Worm (Caenorhabditis elegans) whole organism, late embryonic: ENCODE data around the gene dpy-31.

Experiments used
- C38D4.7 ChIP-seq: fragments of 200-800 bp; sonication (Bioruptor generic); optimal IDR thresholded peaks from 2 replicates; lab custom pipeline; 2018; ENCODE audit warnings: mild to moderate bottlenecking, missing genetic modification characterization, moderate library complexity, missing compliant biosample characterization
- K02D7.2 ChIP-seq: sonication (generic microtip); optimal IDR thresholded peaks from 2 replicates; lab custom pipeline; 2017; ENCODE audit warnings: mild to moderate bottlenecking, missing genetic modification characterization, missing compliant biosample characterization
- K09A11.1 ChIP-seq: sonication (generic microtip); optimal IDR thresholded peaks from 2 replicates; lab custom pipeline; 2017; ENCODE audit warnings: antibody characterized with exemption, mild to moderate bottlenecking, missing genetic modification characterization, missing compliant biosample characterization; ENCODE audit not compliant: insufficient read depth
- T23F11.4 ChIP-seq: fragments of 200-800 bp; sonication (Bioruptor generic); optimal IDR thresholded peaks from 2 replicates; lab custom pipeline; 2018; ENCODE audit warnings: mild to moderate bottlenecking, missing genetic modification characterization, missing compliant biosample characterization
- ama-1 ChIP-seq: fragments of 150-350 bp; optimal IDR thresholded peaks from 2 replicates; lab custom pipeline; 2014
- ceh-14 ChIP-seq: sonication (generic microtip); optimal IDR thresholded peaks from 2 replicates; lab custom pipeline; 2016; ENCODE audit warnings: missing genotype, missing genetic modification characterization, missing compliant biosample characterization
- ceh-18 ChIP-seq: sonication (generic microtip); optimal IDR thresholded peaks from 2 replicates; lab custom pipeline; 2016; ENCODE audit warnings: missing genetic modification characterization, missing compliant biosample characterization
- ceh-34 ChIP-seq: sonication (generic microtip); optimal IDR thresholded peaks from 2 replicates; lab custom pipeline; 2016; ENCODE audit warnings: mild to moderate bottlenecking, missing genetic modification characterization, missing compliant biosample characterization
- ceh-45 ChIP-seq: fragments of 200-800 bp; sonication (Bioruptor generic); IDR thresholded peaks from 2 replicates; pipeline ENCODE4 v1.3.6; 2022; ENCODE audit warnings: missing genetic modification reagents, missing genetic modification characterization, missing compliant biosample characterization
- ceh-48 ChIP-seq: sonication (generic microtip); optimal IDR thresholded peaks from 2 replicates; lab custom pipeline; 2016; ENCODE audit warnings: missing genetic modification characterization, inconsistent platforms, missing compliant biosample characterization
- ceh-6 ChIP-seq: fragments of 200-800 bp; sonication (Bioruptor generic); optimal IDR thresholded peaks from 2 replicates; lab custom pipeline; 2018; ENCODE audit warnings: mild to moderate bottlenecking, missing genetic modification characterization, missing compliant biosample characterization
- ceh-9 ChIP-seq: sonication (generic microtip); optimal IDR thresholded peaks from 2 replicates; lab custom pipeline; 2016; ENCODE audit warnings: mild to moderate bottlenecking, missing genetic modification characterization, inconsistent platforms, missing compliant biosample characterization
- dmd-4 ChIP-seq: sonication (generic microtip); optimal IDR thresholded peaks from 2 replicates; lab custom pipeline; 2016; ENCODE audit warnings: borderline replicate concordance, missing genetic modification characterization, missing compliant biosample characterization
- elt-4 ChIP-seq: sonication (generic microtip); optimal IDR thresholded peaks from 2 replicates; lab custom pipeline; 2016; ENCODE audit warnings: missing genetic modification characterization, missing compliant biosample characterization
- eyg-1 ChIP-seq: sonication (generic microtip); optimal IDR thresholded peaks from 2 replicates; lab custom pipeline; 2016; ENCODE audit warnings: missing genotype, missing genetic modification characterization, missing compliant biosample characterization
- gmeb-2 ChIP-seq: sonication (generic microtip); optimal IDR thresholded peaks from 2 replicates; lab custom pipeline; 2016; ENCODE audit warnings: missing genetic modification characterization, inconsistent platforms, missing compliant biosample characterization
- hlh-13 ChIP-seq: fragments of 200-800 bp; sonication (Bioruptor generic); optimal IDR thresholded peaks from 2 replicates; lab custom pipeline; 2018; ENCODE audit warnings: mild to moderate bottlenecking, missing genetic modification characterization, missing compliant biosample characterization
- hlh-15 ChIP-seq: sonication (generic microtip); optimal IDR thresholded peaks from 2 replicates; lab custom pipeline; 2016; ENCODE audit warnings: missing genetic modification characterization, missing compliant biosample characterization
- hlh-30 ChIP-seq: sonication (generic microtip); optimal IDR thresholded peaks from 2 replicates; lab custom pipeline; 2017; ENCODE audit warnings: antibody characterized with exemption, missing genetic modification characterization, missing compliant biosample characterization; ENCODE audit not compliant: insufficient read depth
- hlh-8 ChIP-seq: sonication (generic microtip); optimal IDR thresholded peaks from 2 replicates; lab custom pipeline; 2016; ENCODE audit warnings: missing genotype, missing genetic modification characterization, missing compliant biosample characterization
- madf-2 ChIP-seq: sonication (generic microtip); optimal IDR thresholded peaks from 2 replicates; lab custom pipeline; 2017; ENCODE audit warnings: missing genetic modification characterization, missing compliant biosample characterization
- nfya-1 ChIP-seq: sonication (generic microtip); optimal IDR thresholded peaks from 2 replicates; lab custom pipeline; 2017; ENCODE audit warnings: missing genetic modification characterization, mild to moderate bottlenecking, missing compliant biosample characterization, antibody characterized with exemption, moderate library complexity
- npax-4 ChIP-seq: sonication (generic microtip); optimal IDR thresholded peaks from 2 replicates; lab custom pipeline; 2016; ENCODE audit warnings: missing genetic modification characterization, missing compliant biosample characterization
- pax-1 ChIP-seq: fragments of 150-350 bp; optimal IDR thresholded peaks from 2 replicates; lab custom pipeline; 2014; ENCODE audit warnings: missing biosample characterization, missing genetic modification characterization
- pqm-1 ChIP-seq: sonication (generic microtip); optimal IDR thresholded peaks from 2 replicates; lab custom pipeline; 2016; ENCODE audit warnings: missing genetic modification characterization, missing compliant biosample characterization
- ref-2 ChIP-seq: sonication (generic microtip); optimal IDR thresholded peaks from 2 replicates; lab custom pipeline; 2016; ENCODE audit warnings: missing genetic modification characterization, missing compliant biosample characterization
- rnt-1 ChIP-seq: sonication (generic microtip); optimal IDR thresholded peaks from 2 replicates; lab custom pipeline; 2016; ENCODE audit warnings: missing genetic modification characterization, missing compliant biosample characterization
- sox-2 ChIP-seq: fragments of 200-800 bp; sonication (Bioruptor generic); IDR thresholded peaks from 2 replicates; pipeline ENCODE4 v1.3.6; 2022; ENCODE audit warnings: missing genetic modification reagents, missing genetic modification characterization, missing compliant biosample characterization
- sox-4 ChIP-seq: sonication (generic microtip); optimal IDR thresholded peaks from 2 replicates; lab custom pipeline; 2017; ENCODE audit warnings: mild to moderate bottlenecking, missing genetic modification characterization, inconsistent platforms, missing compliant biosample characterization
- syd-9 ChIP-seq: sonication (generic microtip); optimal IDR thresholded peaks from 2 replicates; lab custom pipeline; 2016; ENCODE audit warnings: mild to moderate bottlenecking, missing genetic modification characterization, moderate library complexity, missing compliant biosample characterization
- tbx-7 ChIP-seq: sonication (generic microtip); optimal IDR thresholded peaks from 2 replicates; lab custom pipeline; 2016; ENCODE audit warnings: missing genotype, missing genetic modification characterization, missing compliant biosample characterization
- ttx-3 ChIP-seq: sonication (generic microtip); optimal IDR thresholded peaks from 2 replicates; lab custom pipeline; 2016; ENCODE audit warnings: missing genetic modification reagents, missing genetic modification characterization, missing compliant biosample characterization
- unc-3 ChIP-seq, 2 experiments: fragments of 200-800 bp in 1 of 2; sonication (Bioruptor generic) in 1 of 2; sonication (generic microtip) in 1 of 2; conservative IDR thresholded peaks in 1 of 2; optimal IDR thresholded peaks in 1 of 2; 2 replicates each; pipeline versions ENCODE4 v1.3.6 to Lab custom; 2016 to 2022; ENCODE audit warnings: missing compliant biosample characterization in 2 of 2, missing genetic modification characterization in 2 of 2, missing genetic modification reagents in 1 of 2
- unc-55 ChIP-seq: sonication (generic microtip); optimal IDR thresholded peaks from 2 replicates; lab custom pipeline; 2017; ENCODE audit warnings: missing biosample characterization, missing genetic modification reagents, missing genetic modification characterization
- unc-86 ChIP-seq: sonication (generic microtip); optimal IDR thresholded peaks from 2 replicates; lab custom pipeline; 2016; ENCODE audit warnings: missing genetic modification characterization, missing compliant biosample characterization
- zip-5 ChIP-seq: sonication (generic microtip); optimal IDR thresholded peaks from 2 replicates; lab custom pipeline; 2016; ENCODE audit warnings: missing genetic modification characterization, missing compliant biosample characterization

Gene dpy-31

DNA sequence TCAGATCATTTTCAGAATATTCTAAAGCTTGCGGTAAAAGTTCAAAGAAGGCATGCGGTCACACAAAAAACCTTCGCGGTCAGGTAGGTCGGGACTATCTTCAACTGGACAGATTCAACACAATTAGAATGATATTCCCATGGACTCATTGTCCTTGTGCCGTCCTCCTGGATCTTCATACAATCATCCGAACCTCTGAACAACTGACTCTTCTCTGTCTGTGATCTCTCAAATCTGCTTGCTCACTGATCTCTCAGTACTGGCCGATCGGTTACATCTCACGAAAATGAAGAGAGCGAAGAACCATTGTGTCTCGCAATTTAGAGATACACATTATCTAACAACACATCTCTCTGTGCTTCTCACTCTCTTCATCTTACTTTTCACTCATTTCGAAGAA is 13.5 kb downstream of the dpy-31 start:
- TF ChIP-seq ama-1 (lab: Kevin White, UChicago) (no peak), rnt-1 (peak; percentile 23)

DNA sequence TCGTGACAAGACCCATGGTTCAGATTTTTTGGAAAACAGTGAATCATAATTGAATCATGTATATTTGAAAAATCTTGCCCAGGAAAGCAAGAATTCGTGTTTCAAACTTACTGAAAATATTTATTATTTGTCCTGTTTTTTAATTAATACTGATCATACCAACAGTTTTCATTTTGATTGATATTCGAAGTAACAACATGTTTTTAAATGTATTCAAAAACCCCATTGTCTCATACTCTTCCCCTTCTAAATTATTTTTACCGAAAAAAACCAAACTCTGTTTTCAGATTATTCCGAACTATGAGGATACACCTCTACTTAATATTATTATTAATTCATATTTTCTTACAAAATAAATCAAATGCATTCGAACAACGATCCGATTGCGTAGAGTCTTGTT is 14.2 kb downstream of the dpy-31 start, which contains the start of gene R151.1:
TSS of gene R151.1 (plus strand) at position 301 of the 400 bp plus-strand sequence.
- TF ChIP-seq hlh-8 (tag; lab: Kevin White, UChicago) (no peak), T23F11.4 (GFP tag; lab: Kevin White, UChicago) (no peak), eyg-1 (no peak), ama-1 (lab: Kevin White, UChicago) (no peak), ceh-14 (no peak), C38D4.7 (no peak), ttx-3 (no peak), pax-1 (tag; lab: Kevin White, UChicago) (no peak), gmeb-2 (tag; lab: Kevin White, UChicago) (no peak), hlh-30 (tag; lab: Kevin White, UChicago) (no peak), ceh-6 (no peak), syd-9 (tag; lab: Kevin White, UChicago) (no peak), ceh-9 (tag; lab: Kevin White, UChicago) (no peak), hlh-13 (GFP tag; lab: Kevin White, UChicago) (no peak), dmd-4 (no peak), madf-2 (tag; lab: Kevin White, UChicago) (no peak), elt-4 (no peak), K09A11.1 (tag; lab: Kevin White, UChicago) (no peak), pqm-1 (tag; lab: Kevin White, UChicago) (no peak)

DNA sequence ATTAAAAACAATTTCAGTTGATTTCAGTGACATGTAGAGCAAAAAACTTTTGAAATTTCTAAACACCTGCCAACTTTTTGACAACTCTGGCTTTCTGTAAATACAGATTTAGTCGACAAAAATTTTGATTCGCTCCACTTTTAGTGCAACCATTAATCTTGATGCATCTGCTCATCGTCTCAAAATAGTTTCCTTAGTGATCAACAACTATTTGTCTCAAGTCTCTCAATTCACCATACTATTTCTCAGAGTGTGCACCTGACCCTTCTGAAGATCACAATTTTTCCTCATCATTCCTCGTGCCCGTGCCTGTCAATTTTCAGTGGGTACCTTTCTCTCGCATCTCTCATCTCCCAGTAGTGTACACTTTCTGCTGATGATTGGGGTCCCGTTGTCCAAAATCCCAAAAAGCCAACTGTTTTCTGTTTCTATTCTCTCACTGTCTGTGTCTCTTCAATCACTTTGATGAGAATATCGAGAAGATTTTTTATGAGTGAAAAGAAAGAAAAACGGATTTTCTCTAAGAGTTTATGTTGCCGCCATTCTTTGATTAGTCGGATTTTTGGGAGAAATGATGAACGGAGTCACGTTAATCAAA is 15.0 kb downstream of the dpy-31 start:
- TF ChIP-seq sox-4 (tag; lab: Kevin White, UChicago) (no peak), hlh-8 (tag; lab: Kevin White, UChicago) (no peak), ceh-45 (GFP tag; lab: Robert Waterston, UW) (no peak), rnt-1 (peak; percentile 78), ceh-14 (no peak), unc-55 (GFP tag; lab: Kevin White, UChicago) (peak; percentile 88), ceh-18 (tag; lab: Kevin White, UChicago) (peak; percentile 92), ref-2 (tag; lab: Kevin White, UChicago) (no peak), ceh-34 (tag; lab: Kevin White, UChicago) (peak; percentile 6), eyg-1 (no peak), K02D7.2 (tag; lab: Kevin White, UChicago) (no peak), nfya-1 (peak; percentile 46)

DNA sequence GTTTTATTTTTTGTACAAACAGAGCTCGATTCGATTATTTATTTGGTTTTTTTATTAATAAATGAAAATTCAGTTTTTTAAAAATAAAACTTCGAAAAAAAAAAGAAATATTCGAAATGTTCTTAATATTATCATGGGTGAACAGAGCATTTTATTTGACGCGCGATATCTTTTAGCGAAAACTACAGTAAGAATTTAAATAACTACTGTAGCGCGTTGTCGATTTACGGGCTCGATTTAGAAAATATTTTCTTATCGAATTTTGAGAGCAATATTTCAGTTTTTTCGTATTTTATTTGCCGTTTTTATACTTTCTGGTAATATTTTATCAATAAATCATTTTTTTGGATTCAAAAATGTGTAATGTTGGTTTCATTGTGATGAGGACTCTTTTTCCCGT is 19.1 kb downstream of the dpy-31 start:
- TF ChIP-seq npax-4 (no peak), hlh-15 (no peak), ama-1 (lab: Kevin White, UChicago) (no peak), syd-9 (tag; lab: Kevin White, UChicago) (no peak), ref-2 (tag; lab: Kevin White, UChicago) (no peak), zip-5 (tag; lab: Kevin White, UChicago) (no peak), ceh-18 (tag; lab: Kevin White, UChicago) (no peak), unc-86 (no peak), sox-2 (GFP tag; lab: Robert Waterston, UW) (no peak), unc-3 (GFP tag; conservative IDR thresholded peaks at IDR 0.05; lab: Robert Waterston, UW) (no peak), unc-3 (tag; optimal IDR thresholded peaks at IDR 0.05; lab: Kevin White, UChicago) (no peak), ceh-48 (no peak), hlh-13 (GFP tag; lab: Kevin White, UChicago) (no peak), unc-55 (GFP tag; lab: Kevin White, UChicago) (no peak), tbx-7 (tag; lab: Kevin White, UChicago) (no peak)
